Fruit fly (Drosophila melanogaster) whole organism, adult: ENCODE measurements around the gene CG6481.
A peak's percentile ranks its signal among the peaks of the same experiment; 100 is the strongest.

ENCODE experiments used
- CG11617 ChIP-seq: fragments of 200-800 bp; sonication (Bioruptor generic); optimal IDR thresholded peaks from 2 replicates; lab custom pipeline; 2017; ENCODE audit warnings: mild to moderate bottlenecking, missing biosample characterization, missing genetic modification reagents, missing genetic modification characterization
- CG12768 ChIP-seq: fragments of 200-800 bp; sonication (Bioruptor generic); optimal IDR thresholded peaks from 2 replicates; lab custom pipeline; 2017; ENCODE audit warnings: missing biosample characterization, missing genetic modification characterization, mild to moderate bottlenecking, moderate library complexity, missing genetic modification reagents
- CG14711 ChIP-seq: fragments of 200-800 bp; sonication (Bioruptor generic); optimal IDR thresholded peaks from 2 replicates; lab custom pipeline; 2018; ENCODE audit warnings: missing biosample characterization, mild to moderate bottlenecking, missing genetic modification characterization, moderate library complexity
- CG33017 ChIP-seq: fragments of 200-800 bp; sonication (Bioruptor generic); optimal IDR thresholded peaks from 2 replicates; lab custom pipeline; 2018; ENCODE audit warnings: missing biosample characterization, mild to moderate bottlenecking, missing genetic modification characterization, moderate library complexity
- CG5204 ChIP-seq: fragments of 200-800 bp; sonication (Bioruptor generic); optimal IDR thresholded peaks from 2 replicates; lab custom pipeline; 2016; ENCODE audit warnings: missing biosample characterization, missing genetic modification characterization
- CG7101 ChIP-seq: fragments of 200-800 bp; sonication (Bioruptor generic); optimal IDR thresholded peaks from 2 replicates; lab custom pipeline; 2018; ENCODE audit warnings: missing biosample characterization, mild to moderate bottlenecking, missing genetic modification characterization, moderate library complexity
- Crg-1 ChIP-seq: fragments of 200-800 bp; sonication (Bioruptor generic); optimal IDR thresholded peaks from 2 replicates; lab custom pipeline; 2016; ENCODE audit warnings: missing biosample characterization, missing genetic modification characterization
- Hr96 ChIP-seq: fragments of 200-800 bp; sonication (Bioruptor generic); optimal IDR thresholded peaks from 2 replicates; lab custom pipeline; 2016; ENCODE audit warnings: missing biosample characterization, missing genetic modification characterization
- Mnt ChIP-seq: fragments of 200-800 bp; sonication (Bioruptor generic); optimal IDR thresholded peaks from 2 replicates; lab custom pipeline; 2016; ENCODE audit warnings: missing biosample characterization, mild to moderate bottlenecking, missing genetic modification characterization
- bab1 ChIP-seq: fragments of 200-800 bp; sonication (Bioruptor generic); optimal IDR thresholded peaks from 3 replicates; lab custom pipeline; 2019; ENCODE audit warnings: missing biosample characterization, mild to moderate bottlenecking, missing genetic modification characterization, moderate library complexity
- cnc ChIP-seq, 2 experiments: fragments of >200 bp; optimal IDR thresholded peaks; 2 replicates each; lab custom pipeline; 2017
- kay ChIP-seq: fragments of 200-800 bp; sonication (Bioruptor generic); peaks from one replicate; lab custom pipeline; 2016; ENCODE audit warnings: missing biosample characterization, missing genetic modification characterization, borderline replicate concordance
- pad ChIP-seq: fragments of 200-800 bp; sonication (Bioruptor generic); optimal IDR thresholded peaks from 3 replicates; lab custom pipeline; 2017; ENCODE audit warnings: missing biosample characterization, missing genetic modification characterization, mild to moderate bottlenecking, moderate library complexity, missing genetic modification reagents
- toe ChIP-seq: fragments of 200-800 bp; sonication (Bioruptor generic); optimal IDR thresholded peaks from 2 replicates; lab custom pipeline; 2016; ENCODE audit warnings: missing biosample characterization, missing genetic modification characterization

DNA sequence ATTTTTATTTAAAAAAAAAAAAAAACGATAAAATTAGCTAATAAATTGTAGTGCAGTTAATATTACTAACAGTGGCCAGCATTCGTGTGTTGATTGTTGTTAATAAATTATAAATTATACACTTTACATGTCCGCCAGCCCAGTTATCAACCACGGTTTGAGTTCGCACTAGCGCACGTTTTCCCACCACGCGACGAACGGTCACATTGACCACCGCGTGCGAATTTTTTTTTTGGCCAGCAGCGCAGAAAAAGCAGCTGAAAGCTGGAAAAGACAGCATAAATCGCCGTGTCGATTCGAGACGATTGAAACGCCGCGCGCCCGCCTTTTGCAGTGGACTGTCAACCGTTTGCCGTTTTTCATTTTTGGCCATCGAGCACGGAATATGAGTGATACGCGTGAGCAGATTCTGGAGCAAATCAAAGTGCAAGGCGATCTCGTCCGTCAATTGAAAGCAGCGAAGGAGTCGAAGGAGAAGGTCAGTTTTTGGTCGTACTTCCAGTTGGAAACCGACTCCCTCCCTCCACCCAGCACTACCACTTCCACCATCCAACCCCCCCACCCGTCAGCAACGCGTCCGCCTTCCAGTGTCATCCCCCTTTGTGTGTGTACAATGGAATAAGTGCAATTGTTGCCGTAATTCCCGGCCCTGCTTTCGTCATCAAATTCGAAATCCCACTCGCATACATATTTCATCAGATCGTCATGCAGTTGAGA, 6.9 kb downstream of the CG6481 start, which contains the start of the genes Bx and HisRS:
- TF ChIP-seq Crg-1 (GFP tag; lab: Kevin White, UChicago) (no peak), Hr96 (no peak), kay (GFP tag; lab: Kevin White, UChicago) (no peak), CG7101 (tag; lab: Kevin White, UChicago) (peak; percentile 2), pad (GFP tag; lab: Kevin White, UChicago) (no peak), CG33017 (tag; lab: Kevin White, UChicago) (no peak), CG11617 (GFP tag; lab: Kevin White, UChicago) (no peak), Mnt (GFP tag; lab: Kevin White, UChicago) (peak; percentile 100), CG5204 (GFP tag; lab: Kevin White, UChicago) (no peak), cnc (optimal IDR thresholded peaks at IDR 0.05; lab: Kevin White, UChicago) (no peak), toe (GFP tag; lab: Kevin White, UChicago) (no peak), bab1 (GFP tag; lab: Kevin White, UChicago) (no peak), CG12768 (GFP tag; lab: Kevin White, UChicago) (no peak), CG14711 (tag; lab: Kevin White, UChicago) (no peak)
